Worm (Caenorhabditis elegans) whole organism, early embryonic: Measurements from ENCODE around the gene hal-2.

ENCODE experiments used
- F13C5.2 ChIP-seq: sonication (generic microtip); optimal IDR thresholded peaks from 2 replicates; lab custom pipeline; 2017; ENCODE audit warnings: mild to moderate bottlenecking, missing genetic modification characterization, inconsistent platforms, missing compliant biosample characterization
- flt-1 ChIP-seq: fragments of 200-800 bp; sonication (Bioruptor generic); IDR thresholded peaks from 2 replicates; pipeline ENCODE4 v1.3.6; 2022; ENCODE audit warnings: missing genetic modification characterization, missing compliant biosample characterization

- TF ChIP-seq F13C5.2 (tag; lab: Kevin White, UChicago) (no peak), flt-1 (GFP tag; lab: Robert Waterston, UW) (no peak)
Observed at ce11 chrIII:10108995-10109394, 20.3 kb upstream of the hal-2 start, which contains the start of gene T16H12.9.
